Worm (Caenorhabditis elegans): ENCODE measurements around the gene C16C8.8.
A peak's percentile ranks its signal among the peaks of the same experiment; 100 is the strongest.

Gene C16C8.8

DNA sequence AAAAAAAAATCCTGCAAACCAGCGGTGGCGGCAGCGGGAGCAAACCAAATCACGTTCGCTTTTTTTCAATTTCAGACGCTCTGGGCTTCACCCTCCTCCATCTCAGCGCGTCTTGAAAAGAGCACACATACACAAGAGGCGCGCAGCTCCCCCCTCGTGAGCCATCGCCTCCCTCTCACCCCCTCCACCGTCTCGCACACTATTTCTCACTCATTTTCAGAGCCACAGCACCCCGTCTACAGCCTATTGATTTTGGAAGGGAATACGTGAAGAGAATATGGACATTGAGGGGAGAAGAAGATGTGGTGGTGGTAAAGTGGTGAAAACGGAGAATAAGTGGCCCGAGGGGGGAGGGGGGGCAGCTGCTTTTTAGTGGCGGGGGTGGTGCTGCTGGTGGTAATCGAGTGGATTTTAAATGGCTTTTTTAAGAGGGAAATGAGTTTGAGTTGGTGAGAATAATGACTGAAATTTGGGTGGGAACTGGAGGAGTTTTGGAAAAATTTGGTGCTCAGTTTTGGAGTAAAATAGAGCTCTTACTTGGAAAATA lies 33.3 kb downstream of the C16C8.8 start:
- peak; percentile 57 for TF ChIP-seq egrh-3 (GFP tag; IDR thresholded peaks at IDR 0.05)
- TF ChIP-seq mcd-1 (GFP tag; IDR thresholded peaks at IDR 0.05): peak; percentile 40; the same call in 1 of the 2 replicates
- no peak for TF ChIP-seq lin-35 (GFP tag; optimal IDR thresholded peaks at IDR 0.05)
- TF ChIP-seq hmg-1.2 (GFP tag; IDR thresholded peaks at IDR 0.05): peak; percentile 55; the same call in 1 of the 2 replicates
- no peak for TF ChIP-seq cebp-1 (GFP tag; IDR thresholded peaks at IDR 0.05)
- peak; percentile 29 for TF ChIP-seq cebp-1 (tag; optimal IDR thresholded peaks at IDR 0.05)
- peak; percentile 34 for TF ChIP-seq attf-5 (GFP tag; optimal IDR thresholded peaks at IDR 0.05)
- TF ChIP-seq ceh-27 (GFP tag; optimal IDR thresholded peaks at IDR 0.05): peak; percentile 56
- TF ChIP-seq zfh-2 (GFP tag; conservative IDR thresholded peaks at IDR 0.05): peak; percentile 92
- TF ChIP-seq B0261.1 (tag; optimal IDR thresholded peaks at IDR 0.05): no peak

DNA sequence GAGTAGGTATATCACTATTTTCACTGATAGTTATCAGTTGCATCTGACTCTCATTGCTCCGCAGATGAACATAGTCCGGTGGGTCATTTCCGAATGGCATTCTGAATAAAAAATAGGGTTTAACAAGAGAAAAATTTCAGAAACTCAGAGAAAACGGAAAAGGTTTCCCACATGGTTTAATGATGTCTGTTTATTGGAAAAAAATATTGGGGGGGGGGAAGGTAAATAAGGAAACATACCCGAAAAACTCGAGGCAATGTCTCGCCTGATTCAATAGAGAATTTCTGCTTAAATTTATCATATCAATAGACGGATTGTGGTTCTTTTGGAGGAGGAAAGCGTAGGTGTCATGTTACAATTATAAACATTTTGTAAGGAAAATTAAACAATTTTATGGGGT lies 36.1 kb downstream of the C16C8.8 start, which contains the start of gene nep-11:
nep-11 (minus strand) TSS at position 101 of the 400 bp plus-strand sequence.
- TF ChIP-seq nhr-179 (tag; optimal IDR thresholded peaks at IDR 0.05): no peak
- no peak for TF ChIP-seq bed-1 (GFP tag; IDR thresholded peaks at IDR 0.05)
- TF ChIP-seq nfya-2 (GFP tag; IDR thresholded peaks at IDR 0.05): no peak

ce11 chrII:3422938-3423337 lies 38.5 kb downstream of the C16C8.8 start:
- TF ChIP-seq ztf-6 (GFP tag; IDR thresholded peaks at IDR 0.05) (no peak), hmg-1.2 (GFP tag; IDR thresholded peaks at IDR 0.05) (peak; percentile 34; the same call in 1 of the 2 replicates)

ce11 chrII:3416528-3416927 lies 45.0 kb downstream of the C16C8.8 start, which contains the start of gene nep-6:
Gene nep-6, plus strand, starts transcription at chrII:3416828.
- TF ChIP-seq unc-62 (GFP tag; optimal IDR thresholded peaks at IDR 0.05) (no peak), akir-1 (GFP tag; optimal IDR thresholded peaks at IDR 0.05) (no peak), ceh-91 (GFP tag; IDR thresholded peaks at IDR 0.05) (no peak), Y67H2A.10 (GFP tag; conservative IDR thresholded peaks at IDR 0.05) (no peak), K12H6.12 (tag; optimal IDR thresholded peaks at IDR 0.05) (no peak), sea-2 (GFP tag; IDR thresholded peaks at IDR 0.05) (no peak), aptf-3 (GFP tag; IDR thresholded peaks at IDR 0.05) (no peak), die-1 (tag; optimal IDR thresholded peaks at IDR 0.05) (no peak), ama-1 (optimal IDR thresholded peaks at IDR 0.05) (no peak), ama-1 (GFP tag; optimal IDR thresholded peaks at IDR 0.05) (no peak), tbp1 (GFP tag; optimal IDR thresholded peaks at IDR 0.05) (no peak), F49E8.2 (tag; optimal IDR thresholded peaks at IDR 0.05; ENCODE audit: insufficient read depth) (no peak), F23B12.7 (tag; optimal IDR thresholded peaks at IDR 0.05; ENCODE audit: insufficient read depth) (no peak), sdz-38 (tag; optimal IDR thresholded peaks at IDR 0.05) (no peak), lin-26 (GFP tag; IDR thresholded peaks at IDR 0.05) (no peak), lin-35 (GFP tag; optimal IDR thresholded peaks at IDR 0.05) (no peak), B0019.2 (GFP tag; conservative IDR thresholded peaks at IDR 0.05) (no peak), lin-40 (tag; optimal IDR thresholded peaks at IDR 0.05) (no peak)

DNA sequence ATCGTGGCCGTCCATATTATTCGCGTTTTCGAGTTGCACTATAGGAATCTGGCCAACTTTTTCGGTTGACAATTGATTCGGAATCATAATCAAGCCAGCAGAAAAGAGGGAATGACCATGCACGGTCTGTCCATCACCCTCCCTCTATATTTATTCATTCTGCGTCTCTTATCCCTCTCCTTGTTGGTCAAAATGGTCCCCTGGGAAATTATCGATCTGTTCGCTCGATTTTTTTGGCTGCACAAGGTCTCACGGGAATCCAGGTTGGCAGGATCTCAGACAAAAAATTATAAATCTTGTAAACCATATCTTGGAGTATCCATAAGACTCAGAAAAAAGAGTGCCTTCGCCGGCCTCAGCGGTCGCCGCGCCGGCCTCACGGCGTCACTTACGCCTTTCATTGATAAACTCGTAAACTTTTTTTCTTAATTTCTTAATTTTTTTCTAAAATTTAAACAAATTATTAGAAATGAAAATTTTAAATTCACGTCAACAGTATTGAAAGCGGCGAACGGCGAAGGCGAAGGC lies 47.0 kb downstream of the C16C8.8 start, which contains the start of the genes F18A12.7 and F18A12.2:
F18A12.7 (minus strand) TSS at position 101 of the 528 bp plus-strand sequence.
F18A12.2 (plus strand) TSS at position 478 of the 528 bp plus-strand sequence.
- TF ChIP-seq aptf-2 (GFP tag; conservative IDR thresholded peaks at IDR 0.05) (peak; percentile 67; the same call in 1 of the 2 replicates), F22D6.2 (tag; optimal IDR thresholded peaks at IDR 0.05) (no peak)
